Fruit fly (Drosophila melanogaster): ENCODE measurements around the gene rngo.
A peak's percentile ranks its signal among the peaks of the same experiment; 100 is the strongest.

rngo gene

DNA sequence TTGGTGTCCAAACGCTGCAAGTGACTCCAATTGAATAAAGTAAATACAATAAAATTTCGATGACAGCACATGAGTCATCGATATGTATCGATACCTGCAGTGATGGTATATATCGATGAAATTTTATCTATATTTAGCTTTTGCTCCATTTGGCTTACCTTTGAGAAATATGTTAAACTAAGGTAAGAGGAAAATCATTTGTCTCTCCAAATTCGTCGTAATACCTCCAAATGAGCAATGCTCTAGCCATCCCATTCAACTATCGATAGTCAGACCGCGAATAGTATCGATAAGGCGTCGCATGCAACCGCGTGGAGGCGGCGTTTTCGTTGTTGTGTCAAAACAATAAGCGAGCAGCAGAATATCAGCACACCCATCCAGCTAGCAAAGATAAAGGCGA, at the start of gene rngo, which contains the start of gene Cdc50:
rngo (plus strand) TSS at position 189 of the 400 bp plus-strand sequence.
Cdc50 (minus strand) TSS at position 52 of the 400 bp plus-strand sequence.
- peak; percentile 39 for TF ChIP-seq noc (tag; optimal IDR thresholded peaks at IDR 0.05)

DNA sequence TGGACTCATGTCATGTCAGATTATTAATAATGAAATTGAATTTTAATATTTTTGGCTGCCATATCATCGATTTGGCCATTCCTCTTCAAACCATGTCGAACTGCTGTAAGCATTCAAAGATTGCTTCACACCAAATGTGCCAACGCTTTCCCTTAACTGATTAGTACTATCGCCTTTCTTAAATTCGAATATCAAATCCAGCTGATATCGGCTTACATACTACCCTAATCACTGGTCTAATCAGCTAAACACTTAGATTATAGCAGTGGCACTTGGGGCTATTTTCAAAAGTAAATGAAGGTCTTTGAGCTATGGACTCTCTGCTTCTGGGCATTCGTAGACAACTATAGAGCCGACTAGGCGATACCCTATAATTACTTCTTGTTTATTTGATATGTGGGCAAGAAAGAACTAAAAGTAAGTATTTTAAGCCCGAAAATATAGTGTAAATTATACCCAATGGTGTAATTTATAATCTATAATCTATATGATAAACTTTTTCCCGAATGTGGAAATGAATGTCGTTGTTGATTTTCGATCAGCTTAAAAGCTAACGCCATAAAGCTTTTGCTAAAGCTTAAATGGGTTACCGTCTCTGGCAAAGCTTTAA, 37.3 kb upstream of the rngo start:
- TF ChIP-seq noc (tag; optimal IDR thresholded peaks at IDR 0.05) = peak; percentile 86

DNA sequence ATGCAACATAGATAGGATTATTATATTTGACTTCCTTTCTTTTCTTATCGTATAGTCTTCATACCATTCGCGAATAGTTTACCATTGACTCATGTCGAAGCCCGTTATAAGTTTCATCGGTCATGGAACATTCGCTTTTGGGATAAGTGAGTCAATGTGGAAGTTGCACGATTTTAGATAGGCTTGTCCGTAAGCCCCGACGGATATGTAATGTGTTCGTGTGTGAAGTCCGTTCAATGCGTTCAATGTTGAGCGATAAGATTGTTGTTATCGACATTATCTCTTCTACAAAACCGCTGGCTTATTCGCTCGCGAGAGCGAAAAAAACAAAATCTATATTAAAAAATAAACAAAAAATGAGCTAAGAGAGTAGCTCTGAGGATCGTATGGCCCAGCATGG, 36.4 kb upstream of the rngo start, which contains the start of gene CG9981:
CG9981 (minus strand) TSS at position 320 of the 400 bp plus-strand sequence.
- TF ChIP-seq noc (tag; optimal IDR thresholded peaks at IDR 0.05) = no peak

DNA sequence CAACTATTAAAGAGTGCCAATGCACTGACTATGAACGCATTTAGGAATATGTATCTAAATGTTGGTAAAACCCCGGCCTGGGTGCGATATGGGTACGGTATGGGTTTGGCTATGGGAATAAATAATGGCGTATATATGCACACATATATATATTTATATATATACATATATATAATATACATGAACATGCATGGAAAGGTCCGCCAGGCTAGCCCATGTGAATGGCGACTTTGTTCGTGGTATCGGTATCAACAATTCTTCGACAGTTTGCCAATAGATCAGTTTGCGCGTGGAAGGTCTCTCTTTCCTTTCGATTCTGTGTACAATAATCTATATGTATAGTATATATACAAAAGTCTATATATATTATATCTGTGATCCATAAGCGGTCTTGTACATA, 36.0 kb upstream of the rngo start, which contains the start of gene CG4301:
CG4301 (plus strand) TSS at position 301 of the 400 bp plus-strand sequence.
- TF ChIP-seq noc (tag; optimal IDR thresholded peaks at IDR 0.05) = no peak

DNA sequence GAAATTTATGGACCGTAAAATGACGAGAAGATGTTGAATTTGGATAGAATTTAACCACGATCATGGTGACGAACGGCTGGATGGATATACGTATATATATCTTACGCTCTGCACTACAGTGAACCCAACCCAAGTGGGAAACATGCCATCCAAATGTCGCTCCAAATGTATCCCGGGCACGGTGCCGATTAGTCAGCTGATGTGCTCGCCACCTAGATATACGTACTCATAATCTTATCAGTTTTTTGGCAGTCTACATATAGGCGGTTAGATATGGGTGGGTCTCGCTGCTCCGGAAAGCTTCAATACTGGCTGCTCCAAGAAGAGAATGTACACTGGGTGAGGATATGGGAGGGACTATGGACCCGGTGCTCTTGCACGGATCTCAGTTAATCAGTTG, 35.1 kb upstream of the rngo start:
- TF ChIP-seq noc (tag; optimal IDR thresholded peaks at IDR 0.05) = no peak

DNA sequence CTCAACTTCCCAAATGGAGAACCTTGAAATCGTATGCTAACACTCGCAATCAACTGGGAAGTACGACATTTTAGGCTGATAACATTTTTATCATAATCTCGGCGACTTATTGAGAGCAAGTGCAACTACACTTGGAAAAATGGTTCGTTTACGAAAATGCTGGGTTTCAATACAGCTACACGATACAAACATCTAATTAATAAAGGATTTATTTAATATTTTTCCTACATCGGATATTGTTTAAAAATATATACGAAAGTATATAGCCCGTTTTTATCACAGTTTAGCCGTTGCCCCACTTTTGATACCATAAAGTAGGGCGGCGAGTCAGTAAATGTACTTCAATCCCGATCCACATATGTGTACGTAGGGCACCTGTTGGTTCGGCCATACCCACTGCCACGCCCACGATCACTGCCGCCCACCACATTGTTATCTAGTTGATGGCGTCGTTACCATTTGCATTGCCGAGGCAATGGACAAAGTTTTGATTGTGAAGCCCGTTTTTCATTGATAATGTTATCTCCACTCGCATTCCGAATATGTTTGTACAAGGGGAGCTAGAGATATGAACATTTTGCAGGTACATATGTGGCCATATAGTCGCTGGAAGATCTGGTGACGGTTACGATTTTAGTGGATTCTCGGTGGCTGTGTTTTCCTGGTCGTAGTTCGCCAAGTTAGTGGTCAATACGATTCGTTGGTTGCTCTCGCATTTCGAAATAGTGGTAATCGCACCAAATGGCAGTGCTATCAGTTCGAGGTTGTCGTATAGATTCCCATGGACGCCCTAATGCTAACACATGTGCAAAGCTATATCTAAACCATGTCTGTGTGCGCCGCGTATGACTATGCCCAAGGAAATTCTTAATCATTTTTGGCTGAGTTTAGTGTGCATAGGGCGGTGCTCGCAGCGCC, 26.5 kb upstream of the rngo start, which contains the start of gene Traf-like:
Traf-like (plus strand) TSS at position 596 of the 918 bp plus-strand sequence.
- TF ChIP-seq noc (tag; optimal IDR thresholded peaks at IDR 0.05) = peak; percentile 48

DNA sequence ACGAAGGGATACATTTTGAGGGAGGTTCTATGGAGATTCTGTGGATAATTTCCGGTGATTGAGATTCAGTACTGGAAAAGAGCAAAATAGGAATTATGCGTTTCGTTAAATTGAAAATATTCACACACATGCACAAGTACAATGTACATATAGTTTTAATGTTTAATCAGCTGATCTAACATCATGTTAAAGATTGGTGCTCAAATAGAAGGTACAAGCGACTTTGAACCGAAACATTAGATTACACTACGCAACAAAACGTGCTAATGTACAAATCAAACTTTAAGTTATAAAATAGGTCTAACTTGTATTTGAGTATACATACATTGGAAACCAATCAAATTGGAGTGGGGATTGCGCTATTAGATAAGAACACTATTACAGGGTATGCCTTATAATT, 21.2 kb upstream of the rngo start:
- TF ChIP-seq noc (tag; optimal IDR thresholded peaks at IDR 0.05) = no peak

DNA sequence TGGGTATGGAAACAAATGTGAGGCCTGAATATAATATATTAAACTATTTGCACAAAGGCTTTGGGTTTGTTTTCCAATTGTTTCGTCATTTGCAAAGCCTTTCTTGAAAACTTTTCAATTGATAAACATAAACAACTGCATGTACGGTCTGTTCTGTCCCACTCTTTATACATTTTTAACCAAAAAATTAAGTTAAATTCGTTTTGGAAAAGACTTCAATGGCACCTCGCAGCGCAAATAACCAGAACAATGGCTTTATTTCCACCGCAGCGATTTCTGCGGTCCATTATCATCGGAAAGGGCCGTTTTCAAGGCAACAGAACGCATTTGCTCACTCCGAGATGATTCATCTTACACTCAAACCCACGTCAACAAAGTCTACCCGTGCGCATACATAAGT, 20.4 kb upstream of the rngo start:
- no peak for TF ChIP-seq noc (tag; optimal IDR thresholded peaks at IDR 0.05)

DNA sequence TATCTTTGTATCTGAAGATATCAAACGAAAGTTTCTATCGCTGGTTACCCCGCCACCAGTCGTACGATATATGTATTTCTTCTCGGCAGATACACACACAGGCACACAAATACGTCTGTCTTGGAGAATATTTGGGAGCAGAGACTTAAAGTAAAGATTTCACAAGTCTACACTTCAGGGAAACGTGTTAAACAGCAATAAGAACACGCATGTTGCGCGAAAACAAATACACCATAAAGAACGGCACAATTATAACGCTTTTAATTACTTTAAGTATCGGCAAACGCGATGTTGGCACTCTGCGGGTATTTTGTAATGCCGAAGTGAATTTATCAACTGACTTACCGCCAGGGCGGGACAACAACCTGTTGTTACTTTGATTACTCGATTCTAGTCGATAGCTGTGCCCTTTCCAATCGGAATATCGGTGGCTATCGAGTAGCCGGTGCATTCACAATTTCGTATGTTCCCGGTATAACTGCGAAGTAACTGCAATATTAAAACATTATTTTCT, 19.3 kb upstream of the rngo start, which contains the start of gene AnxB11:
AnxB11 (minus strand) TSS at position 367 of the 514 bp plus-strand sequence.
- TF ChIP-seq noc (tag; optimal IDR thresholded peaks at IDR 0.05) = no peak

DNA sequence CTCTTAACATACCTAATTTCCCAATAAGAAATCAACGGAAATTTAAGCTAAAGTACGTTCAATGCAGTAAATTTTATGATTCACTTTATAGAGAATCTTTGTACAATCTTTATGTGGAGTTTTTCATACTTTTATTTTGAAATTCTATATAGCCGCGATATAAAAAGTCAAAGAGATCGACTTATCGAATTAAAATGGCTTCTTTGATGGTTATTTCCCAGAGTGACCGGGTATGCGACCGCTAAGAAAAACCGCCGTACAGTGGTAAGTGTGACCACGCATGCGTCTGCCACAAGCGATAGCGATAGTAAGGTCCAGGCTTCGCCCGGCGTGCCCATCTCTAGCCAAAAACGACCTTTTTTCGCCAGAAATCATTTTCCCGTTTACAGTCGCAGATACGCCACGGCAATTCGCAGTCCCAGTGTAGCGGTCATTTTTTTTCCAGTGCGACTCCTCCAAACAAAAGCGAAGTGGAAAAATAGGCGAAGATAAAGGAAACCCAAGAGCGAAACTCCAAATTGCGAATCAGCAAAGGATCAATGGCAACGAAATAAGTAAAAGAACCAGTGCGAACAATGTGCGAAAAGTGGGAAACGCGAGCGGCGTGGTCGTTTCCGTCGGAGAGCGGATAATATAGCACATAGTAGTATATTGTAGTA, 18.6 kb upstream of the rngo start, which contains the start of gene hang:
hang (plus strand) TSS at position 366 of the 659 bp plus-strand sequence.
- TF ChIP-seq noc (tag; optimal IDR thresholded peaks at IDR 0.05) = peak; percentile 53

DNA sequence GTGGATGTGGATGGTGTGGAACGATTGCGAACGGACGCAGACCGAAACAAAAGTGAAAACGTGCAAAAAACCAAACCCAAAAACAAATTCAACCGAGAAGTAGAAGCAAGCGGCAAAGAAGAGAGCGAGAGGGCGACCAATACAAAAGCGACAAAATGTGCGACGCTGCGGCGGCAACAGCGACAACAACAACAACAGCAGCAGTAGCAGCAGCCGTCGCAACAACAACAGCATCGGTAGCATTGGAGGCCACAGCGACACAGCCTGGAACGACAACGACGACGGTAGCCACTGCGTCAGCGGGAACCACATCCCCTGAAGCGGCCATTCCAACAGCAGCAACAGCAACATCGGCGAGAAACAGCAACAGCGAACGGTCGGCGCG, 18.1 kb upstream of the rngo start:
- TF ChIP-seq noc (tag; optimal IDR thresholded peaks at IDR 0.05) = no peak

DNA sequence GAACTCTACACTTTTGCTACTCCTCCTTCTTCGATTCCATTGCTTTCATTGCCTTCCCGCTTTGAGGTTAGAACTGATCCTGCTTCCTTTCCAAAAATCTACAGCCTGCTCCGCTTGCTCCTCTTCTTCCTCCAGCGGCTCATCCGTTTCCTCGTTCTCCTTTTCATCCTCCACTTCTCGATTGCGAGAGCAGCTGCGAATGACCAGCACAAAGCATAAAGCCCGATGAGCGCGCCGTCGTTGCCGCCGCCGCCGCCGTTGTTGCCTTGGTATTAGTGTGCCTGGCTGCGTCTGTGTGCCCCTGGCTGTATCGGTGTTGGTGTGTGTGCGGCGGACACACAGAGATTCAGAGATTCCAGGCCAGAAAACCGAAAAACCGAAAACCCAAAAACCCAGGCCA, 16.9 kb upstream of the rngo start:
- no peak for TF ChIP-seq noc (tag; optimal IDR thresholded peaks at IDR 0.05)

DNA sequence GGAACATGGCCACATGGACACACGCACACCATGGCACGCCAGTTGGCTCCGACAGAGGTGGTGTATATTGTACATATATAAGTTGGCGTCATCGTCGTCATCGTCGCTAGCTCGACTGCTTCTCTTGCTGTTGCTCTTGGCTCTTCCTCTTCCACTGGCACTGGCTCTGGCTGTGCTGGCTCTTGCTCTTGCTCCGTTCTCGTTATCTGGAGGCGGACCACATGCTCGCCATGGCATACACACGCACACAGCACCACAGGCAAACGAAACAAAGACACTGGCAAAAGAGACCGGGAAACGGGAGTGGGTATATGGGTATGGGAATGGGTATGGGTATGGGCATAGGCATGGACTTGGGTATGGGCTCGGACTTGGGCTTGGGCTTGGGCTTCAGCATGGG, 16.1 kb upstream of the rngo start:
- TF ChIP-seq noc (tag; optimal IDR thresholded peaks at IDR 0.05) = no peak

DNA sequence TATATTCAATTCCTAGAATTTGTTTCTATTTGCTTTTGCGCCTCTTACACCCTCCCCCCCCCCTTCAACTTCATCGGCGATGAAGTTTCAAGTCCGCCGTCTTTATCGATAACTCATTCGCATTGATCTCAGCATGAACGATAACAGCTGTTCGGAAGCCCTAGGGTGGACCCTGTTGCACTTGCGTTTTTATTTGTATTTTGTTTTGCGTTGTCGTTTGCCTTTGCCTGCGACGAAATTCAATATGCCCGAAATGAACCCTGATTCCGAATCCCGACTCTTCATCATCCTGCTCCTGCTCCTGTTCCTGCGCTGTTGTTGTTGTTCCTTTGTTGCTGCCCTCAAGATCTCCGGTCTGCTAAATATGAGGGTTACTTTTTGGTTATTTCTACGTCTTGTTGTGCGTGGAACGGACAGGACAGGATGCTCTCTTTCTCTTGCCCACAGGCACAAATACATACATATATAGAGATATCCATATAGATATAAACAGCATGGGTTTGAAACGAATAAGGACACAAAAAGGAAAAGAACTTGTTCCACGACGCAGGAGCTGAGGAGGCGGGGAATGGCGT, 14.7 kb upstream of the rngo start:
- no peak for TF ChIP-seq noc (tag; optimal IDR thresholded peaks at IDR 0.05)

DNA sequence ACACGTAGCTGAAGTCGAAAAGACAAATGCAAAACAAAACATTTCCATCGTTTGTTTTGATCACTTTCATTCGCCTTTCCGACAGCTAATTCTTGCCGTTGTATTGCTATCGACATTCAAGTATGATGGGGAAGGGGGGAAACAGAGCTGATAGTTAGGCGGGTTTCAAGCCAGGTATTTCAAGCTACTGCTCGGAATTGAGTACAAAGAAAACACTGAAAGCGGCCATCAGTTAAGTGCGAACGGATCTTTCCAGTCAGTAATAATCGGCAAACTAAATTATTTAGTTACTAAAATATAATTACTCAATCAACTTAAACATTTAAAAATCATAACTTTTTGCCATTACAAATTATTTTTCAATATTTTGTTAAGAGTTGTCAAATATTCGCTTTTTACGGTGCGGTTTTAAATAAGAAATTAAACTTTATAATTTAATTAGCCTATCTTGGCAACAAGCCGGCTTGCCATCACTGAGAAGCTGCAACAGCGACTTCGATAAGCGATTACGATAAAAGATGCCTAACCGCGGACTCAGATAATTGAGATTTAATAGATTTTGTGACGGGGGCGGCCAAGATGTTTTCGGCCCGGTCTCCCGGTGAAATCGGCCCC, 13.3 kb upstream of the rngo start:
- no peak for TF ChIP-seq noc (tag; optimal IDR thresholded peaks at IDR 0.05)

Data from whole organism, larva.